Fruit fly (Drosophila melanogaster): ENCODE data around the gene CG42346.

dm6 chrX:22851289-22851688, 19.1 kb downstream of the CG42346 start:
- TF ChIP-seq CG8478 (optimal IDR thresholded peaks at IDR 0.05) (no peak), eve (GFP tag; optimal IDR thresholded peaks at IDR 0.05) (no peak), CG7556 (GFP tag; optimal IDR thresholded peaks at IDR 0.05) (no peak), CG9817 (tag; optimal IDR thresholded peaks at IDR 0.05) (no peak), CG1529 (GFP tag; optimal IDR thresholded peaks at IDR 0.05) (no peak), CTCF (GFP tag; optimal IDR thresholded peaks at IDR 0.05) (no peak), usp (GFP tag; optimal IDR thresholded peaks at IDR 0.05) (no peak), CG14050 (GFP tag; IDR thresholded peaks at IDR 0.05) (no peak), sens (GFP tag) (no peak), pnt (GFP tag; optimal IDR thresholded peaks at IDR 0.05) (no peak), ATbp (GFP tag; optimal IDR thresholded peaks at IDR 0.05) (no peak)
